Fruit fly (Drosophila melanogaster) whole organism, pupa: Measurements from ENCODE around the gene Cp16.

Experiments used
- CG13204 ChIP-seq: fragments of 200-800 bp; sonication (Bioruptor generic); optimal IDR thresholded peaks from 2 replicates; lab custom pipeline; 2018; ENCODE audit warnings: missing biosample characterization, mild to moderate bottlenecking, missing genetic modification characterization, moderate library complexity
- CG32121 ChIP-seq: fragments of 200-800 bp; sonication (Bioruptor generic); IDR thresholded peaks from 2 replicates; pipeline ENCODE4 v1.3.6; 2022; ENCODE audit warnings: missing biosample characterization, missing genetic modification characterization
- CG34367 ChIP-seq: fragments of 200-800 bp; sonication (Bioruptor generic); optimal IDR thresholded peaks from 2 replicates; lab custom pipeline; 2018; ENCODE audit warnings: missing biosample characterization, mild to moderate bottlenecking, missing genetic modification characterization
- Pif1A ChIP-seq: fragments of 200-800 bp; sonication (Bioruptor generic); optimal IDR thresholded peaks from 3 replicates; lab custom pipeline; 2016; ENCODE audit warnings: missing biosample characterization, missing genetic modification characterization
- Snoo ChIP-seq: fragments of 200-800 bp; sonication (Bioruptor generic); optimal IDR thresholded peaks from 3 replicates; lab custom pipeline; 2017; ENCODE audit warnings: missing biosample characterization, mild to moderate bottlenecking, missing genetic modification characterization, inconsistent platforms
- fd96Ca ChIP-seq: fragments of 200-800 bp; sonication (Bioruptor generic); IDR thresholded peaks from 3 replicates; pipeline ENCODE4 v1.3.6; 2022; ENCODE audit warnings: missing biosample characterization, missing genetic modification characterization
- rn ChIP-seq: fragments of 200-800 bp; sonication (Bioruptor generic); IDR thresholded peaks from 2 replicates; pipeline ENCODE4 v1.3.6; 2022; ENCODE audit warnings: missing biosample characterization, missing genetic modification characterization

- peak; percentile 65 for TF ChIP-seq CG32121 (GFP tag; lab: Robert Waterston, UW)
- TF ChIP-seq Snoo = peak; percentile 12
- TF ChIP-seq CG13204 (GFP tag; lab: Kevin White, UChicago) = peak; percentile 7
- 0 out of 3 replicates have a peak, but pooled peaks have one; percentile 57 for TF ChIP-seq fd96Ca (GFP tag; lab: Robert Waterston, UW)
- TF ChIP-seq CG34367 (tag; lab: Kevin White, UChicago) = peak; percentile 71
- TF ChIP-seq Pif1A (GFP tag; lab: Kevin White, UChicago) = peak; percentile 70
- no peak for TF ChIP-seq rn (GFP tag; lab: Robert Waterston, UW)
Observed at dm6 chr3L:8772998-8773684, 41.4 kb downstream of the Cp16 start.
